Worm (Caenorhabditis elegans): ENCODE data around the gene dpl-1.

DNA sequence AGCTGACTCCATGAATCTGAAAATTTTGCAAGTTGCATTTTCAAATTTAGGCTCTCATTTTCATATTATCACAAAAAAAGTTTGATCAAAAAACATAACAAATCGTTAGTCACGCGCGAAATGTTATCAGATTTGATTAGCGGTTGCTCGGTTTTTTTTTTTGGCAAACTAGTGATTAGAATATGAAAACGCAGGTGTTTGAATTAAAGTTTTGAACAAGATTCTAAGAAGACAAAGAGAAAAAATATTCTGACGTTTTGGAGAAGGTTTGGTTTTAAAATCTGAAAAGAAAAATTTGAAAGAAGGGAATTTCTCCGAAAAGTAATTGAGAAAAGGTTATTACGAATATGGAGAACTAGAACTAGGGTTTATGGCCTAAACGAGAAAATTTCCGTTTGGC lies 25.3 kb upstream of the dpl-1 start:
- TF ChIP-seq snpc-4 (tag; optimal IDR thresholded peaks at IDR 0.05) (no peak), aly-2 (tag; optimal IDR thresholded peaks at IDR 0.05) (no peak), nhr-237 (tag; optimal IDR thresholded peaks at IDR 0.05) (no peak), nhr-25 (tag; optimal IDR thresholded peaks at IDR 0.05) (no peak), unc-62 (GFP tag; optimal IDR thresholded peaks at IDR 0.05) (no peak), unc-39 (tag; optimal IDR thresholded peaks at IDR 0.05) (no peak), elt-1 (tag; optimal IDR thresholded peaks at IDR 0.05) (no peak), elt-3 (tag; optimal IDR thresholded peaks at IDR 0.05) (no peak), lin-13 (GFP tag; optimal IDR thresholded peaks at IDR 0.05) (no peak), lsy-2 (tag; optimal IDR thresholded peaks at IDR 0.05) (no peak), Y55F3AM.14 (GFP tag; optimal IDR thresholded peaks at IDR 0.05) (no peak), blmp-1 (tag; optimal IDR thresholded peaks at IDR 0.05; ENCODE audit: insufficient read depth) (no peak), nhr-6 (tag; optimal IDR thresholded peaks at IDR 0.05) (no peak), mdl-1 (tag; optimal IDR thresholded peaks at IDR 0.05) (no peak)
